Fruit fly (Drosophila melanogaster) whole organism, embryonic: ENCODE results near the gene MED15.

Source experiments
- ATbp ChIP-seq: fragments of 200-800 bp; sonication (Bioruptor generic); optimal IDR thresholded peaks from 2 replicates; lab custom pipeline; 2017; ENCODE audit warnings: missing biosample characterization, mild to moderate bottlenecking, missing genetic modification characterization, missing genetic modification reagents
- CG10209 ChIP-seq: fragments of 200-800 bp; sonication (Bioruptor generic); optimal IDR thresholded peaks from 3 replicates; lab custom pipeline; 2017; ENCODE audit warnings: missing biosample characterization, mild to moderate bottlenecking, missing genetic modification characterization, missing genetic modification reagents
- CG11696 ChIP-seq: fragments of 200-800 bp; sonication (Bioruptor generic); IDR thresholded peaks from 2 replicates; pipeline ENCODE4 v1.3.6; 2022; ENCODE audit warnings: missing biosample characterization, missing genetic modification characterization
- CG12071 ChIP-seq: fragments of 200-800 bp; sonication (Bioruptor generic); optimal IDR thresholded peaks from 3 replicates; lab custom pipeline; 2018; ENCODE audit warnings: missing biosample characterization, mild to moderate bottlenecking, missing genetic modification characterization
- CG12104 ChIP-seq: fragments of 200-800 bp; sonication (Bioruptor generic); optimal IDR thresholded peaks from 3 replicates; lab custom pipeline; 2016; ENCODE audit warnings: missing biosample characterization, missing genetic modification characterization
- CG1529 ChIP-seq: fragments of 200-800 bp; sonication (Bioruptor generic); optimal IDR thresholded peaks from 3 replicates; lab custom pipeline; 2018; ENCODE audit warnings: missing biosample characterization, missing genetic modification characterization
- CG16815 ChIP-seq: fragments of 200-800 bp; sonication (Bioruptor generic); optimal IDR thresholded peaks from 3 replicates; lab custom pipeline; 2017; ENCODE audit warnings: missing biosample characterization, mild to moderate bottlenecking, missing genetic modification characterization
- CG17385 ChIP-seq: fragments of 200-800 bp; sonication (Bioruptor generic); optimal IDR thresholded peaks from 3 replicates; lab custom pipeline; 2018; ENCODE audit warnings: missing biosample characterization, mild to moderate bottlenecking, missing genetic modification characterization
- CG2712 ChIP-seq: fragments of 200-800 bp; optimal IDR thresholded peaks from 3 replicates; lab custom pipeline; 2019; ENCODE audit warnings: missing biosample characterization, mild to moderate bottlenecking, missing genetic modification characterization, moderate library complexity
- CG2889 ChIP-seq: fragments of 200-800 bp; sonication (Bioruptor generic); IDR thresholded peaks from 3 replicates; pipeline ENCODE4 v1.3.6; 2022; ENCODE audit warnings: missing biosample characterization, missing genetic modification characterization
- CG3847 ChIP-seq: fragments of 200-800 bp; sonication (Bioruptor generic); IDR thresholded peaks from 2 replicates; pipeline ENCODE4 v1.3.6; 2022; ENCODE audit warnings: missing biosample characterization, missing genetic modification characterization
- CG42726 ChIP-seq: fragments of 200-800 bp; sonication (Bioruptor generic); IDR thresholded peaks from 2 replicates; pipeline ENCODE4 v1.3.6; 2022; ENCODE audit warnings: missing biosample characterization, missing genetic modification characterization; ENCODE audit not compliant: partially characterized antibody
- CG4424 ChIP-seq: fragments of 200-800 bp; sonication (Bioruptor generic); optimal IDR thresholded peaks from 3 replicates; lab custom pipeline; 2016; ENCODE audit warnings: missing biosample characterization, missing genetic modification characterization
- CG7556 ChIP-seq: fragments of 200-800 bp; sonication (Bioruptor generic); optimal IDR thresholded peaks from 2 replicates; lab custom pipeline; 2017; ENCODE audit warnings: missing biosample characterization, mild to moderate bottlenecking, missing genetic modification characterization
- CG7963 ChIP-seq: fragments of 200-800 bp; sonication (Bioruptor generic); IDR thresholded peaks from 3 replicates; pipeline ENCODE4 v1.3.6; 2022; ENCODE audit warnings: missing biosample characterization, missing genetic modification characterization; ENCODE audit not compliant: partially characterized antibody
- CG8290 ChIP-seq, 3 experiments: fragments of 200-800 bp; sonication (Bioruptor generic); optimal IDR thresholded peaks; 2 replicates each; lab custom pipeline; 2016 to 2019; ENCODE audit warnings: missing biosample characterization in 3 of 3, missing genetic modification characterization in 3 of 3, mild to moderate bottlenecking in 2 of 3, moderate library complexity in 1 of 3
- CG9609 ChIP-seq: fragments of 200-800 bp; sonication (Bioruptor generic); optimal IDR thresholded peaks from 3 replicates; lab custom pipeline; 2016; ENCODE audit warnings: missing biosample characterization, missing genetic modification characterization
- CTCF ChIP-seq: fragments of 200-800 bp; sonication (Bioruptor generic); optimal IDR thresholded peaks from 2 replicates; lab custom pipeline; 2017; ENCODE audit warnings: missing biosample characterization, mild to moderate bottlenecking, missing genetic modification characterization, moderate library complexity
- Eip74EF ChIP-seq, 2 experiments: fragments of 200-800 bp in 1 of 2; fragments of >200 bp in 1 of 2; sonication (Bioruptor generic) in 1 of 2; optimal IDR thresholded peaks; 2 replicates each; lab custom pipeline; 2017 to 2019; ENCODE audit warnings: missing biosample characterization in 2 of 2, missing genetic modification characterization in 2 of 2, mild to moderate bottlenecking in 1 of 2, moderate library complexity in 1 of 2
- H15 ChIP-seq: fragments of 200-800 bp; sonication (Bioruptor generic); IDR thresholded peaks from 3 replicates; pipeline ENCODE4 v1.3.6; 2022; ENCODE audit warnings: missing biosample characterization, missing genetic modification characterization
- Hmr ChIP-seq: fragments of 200-800 bp; sonication (Bioruptor generic); optimal IDR thresholded peaks from 3 replicates; lab custom pipeline; 2017; ENCODE audit warnings: mild to moderate bottlenecking, missing biosample characterization, missing genetic modification reagents, missing genetic modification characterization
- Hr39 ChIP-seq: fragments of >200 bp; optimal IDR thresholded peaks from 2 replicates; lab custom pipeline; 2017
- Med ChIP-seq: fragments of 200-800 bp; sonication (Bioruptor generic); peaks from one replicate; lab custom pipeline; 2016; ENCODE audit warnings: missing biosample characterization, missing genetic modification characterization, mild to moderate bottlenecking, inconsistent platforms, moderate library complexity
- Mes4 ChIP-seq: fragments of 200-800 bp; sonication (Bioruptor generic); optimal IDR thresholded peaks from 2 replicates; lab custom pipeline; 2016; ENCODE audit warnings: missing biosample characterization, missing genetic modification characterization
- NK7.1 ChIP-seq: fragments of 200-800 bp; sonication (Bioruptor generic); optimal IDR thresholded peaks from 3 replicates; lab custom pipeline; 2016; ENCODE audit warnings: missing biosample characterization, missing genetic modification characterization
- Neu2 ChIP-seq: fragments of 200-800 bp; sonication (Bioruptor generic); optimal IDR thresholded peaks from 3 replicates; lab custom pipeline; 2016; ENCODE audit warnings: missing biosample characterization, missing genetic modification characterization, borderline replicate concordance
- Scr ChIP-seq: fragments of 200-800 bp; sonication (Bioruptor generic); IDR thresholded peaks from 2 replicates; pipeline ENCODE4 v1.3.6; 2022; ENCODE audit warnings: missing biosample characterization, missing genetic modification characterization; ENCODE audit not compliant: partially characterized antibody
- Six4 ChIP-seq: fragments of 200-800 bp; sonication (Bioruptor generic); optimal IDR thresholded peaks from 2 replicates; lab custom pipeline; 2016; ENCODE audit warnings: missing biosample characterization, missing genetic modification characterization
- Tbp ChIP-seq: fragments of >200 bp; optimal IDR thresholded peaks from 2 replicates; lab custom pipeline; 2018; ENCODE audit warnings: missing biosample characterization, missing genetic modification characterization
- Trl ChIP-seq, 3 experiments: fragments of >200 bp in 2 of 3; fragments of 200-800 bp in 1 of 3; sonication (Bioruptor generic) in 1 of 3; optimal IDR thresholded peaks; 2 replicates in 1 of 3; 3 replicates in 2 of 3; lab custom pipeline; 2016 to 2017; ENCODE audit warnings: missing biosample characterization in 1 of 3, missing genetic modification characterization in 1 of 3
- aop ChIP-seq: fragments of 200-800 bp; sonication (Bioruptor generic); IDR thresholded peaks from 2 replicates; pipeline ENCODE4 v1.3.6; 2022; ENCODE audit warnings: missing biosample characterization, missing genetic modification characterization
- chinmo ChIP-seq: fragments of 200-800 bp; sonication (Bioruptor generic); IDR thresholded peaks from 4 replicates; pipeline ENCODE4 v1.3.6; 2022; ENCODE audit warnings: missing biosample characterization, missing genetic modification characterization; ENCODE audit not compliant: partially characterized antibody
- croc ChIP-seq: fragments of 200-800 bp; sonication (Bioruptor generic); conservative IDR thresholded peaks from 3 replicates; pipeline ENCODE4 v1.3.6; 2022; ENCODE audit warnings: missing biosample characterization, missing genetic modification characterization
- crp ChIP-seq, 2 experiments: fragments of 200-800 bp; sonication (Bioruptor generic); optimal IDR thresholded peaks; 2 replicates in 1 of 2; 3 replicates in 1 of 2; lab custom pipeline; 2017; ENCODE audit warnings: missing biosample characterization in 2 of 2, missing genetic modification characterization in 2 of 2, mild to moderate bottlenecking in 1 of 2, moderate library complexity in 1 of 2
- cwo ChIP-seq: fragments of 200-800 bp; sonication (Bioruptor generic); optimal IDR thresholded peaks from 3 replicates; lab custom pipeline; 2017; ENCODE audit warnings: missing biosample characterization, missing genetic modification characterization, mild to moderate bottlenecking, moderate library complexity, missing genetic modification reagents
- danr ChIP-seq: fragments of 200-800 bp; sonication (Bioruptor generic); IDR thresholded peaks from 2 replicates; pipeline ENCODE4 v1.3.6; 2022; ENCODE audit warnings: missing biosample characterization, missing genetic modification characterization
- en ChIP-seq: fragments of 200-800 bp; sonication (Bioruptor generic); optimal IDR thresholded peaks from 2 replicates; lab custom pipeline; 2016; ENCODE audit warnings: missing biosample characterization, missing genetic modification characterization
- gfzf ChIP-seq: fragments of 200-800 bp; sonication (Bioruptor generic); optimal IDR thresholded peaks from 2 replicates; lab custom pipeline; 2016; ENCODE audit warnings: missing biosample characterization, mild to moderate bottlenecking, missing genetic modification characterization, moderate library complexity
- kni ChIP-seq: fragments of 200-800 bp; sonication (Bioruptor generic); optimal IDR thresholded peaks from 3 replicates; lab custom pipeline; 2017; ENCODE audit warnings: mild to moderate bottlenecking, missing biosample characterization, missing genetic modification reagents, missing genetic modification characterization
- nerfin-1 ChIP-seq: fragments of 200-800 bp; sonication (Bioruptor generic); optimal IDR thresholded peaks from 3 replicates; lab custom pipeline; 2019; ENCODE audit warnings: missing biosample characterization, mild to moderate bottlenecking, missing genetic modification characterization, moderate library complexity
- sima ChIP-seq: fragments of 200-800 bp; sonication (Bioruptor generic); optimal IDR thresholded peaks from 2 replicates; lab custom pipeline; 2016; ENCODE audit warnings: missing biosample characterization, missing genetic modification characterization
- sna ChIP-seq: fragments of 200-800 bp; sonication (Bioruptor generic); IDR thresholded peaks from 2 replicates; pipeline ENCODE4 v1.3.6; 2022; ENCODE audit warnings: missing biosample characterization, missing genetic modification characterization; ENCODE audit not compliant: partially characterized antibody
- so ChIP-seq: fragments of 200-800 bp; sonication (Bioruptor generic); IDR thresholded peaks from 3 replicates; pipeline ENCODE4 v1.3.6; 2022; ENCODE audit warnings: missing biosample characterization, missing genetic modification characterization
- sr ChIP-seq: fragments of 200-800 bp; sonication (Bioruptor generic); IDR thresholded peaks from 3 replicates; pipeline ENCODE4 v1.3.6; 2022; ENCODE audit warnings: missing biosample characterization, missing genetic modification characterization
- tio ChIP-seq: fragments of 200-800 bp; sonication (Bioruptor generic); optimal IDR thresholded peaks from 2 replicates; lab custom pipeline; 2017; ENCODE audit warnings: missing biosample characterization, missing genetic modification characterization, inconsistent platforms
- unpg ChIP-seq: fragments of 200-800 bp; sonication (Bioruptor generic); optimal IDR thresholded peaks from 3 replicates; lab custom pipeline; 2018; ENCODE audit warnings: missing biosample characterization, mild to moderate bottlenecking, missing genetic modification characterization, moderate library complexity
- vnd ChIP-seq: fragments of 200-800 bp; sonication (Bioruptor generic); IDR thresholded peaks from 3 replicates; pipeline ENCODE4 v1.3.6; 2022; ENCODE audit warnings: missing biosample characterization, missing genetic modification characterization; ENCODE audit not compliant: partially characterized antibody

MED15 gene

dm6 chr2L:430820-431628 is 41.8 kb upstream of the MED15 start, which contains the start of gene ex (continued):
- TF ChIP-seq Trl (optimal IDR thresholded peaks at IDR 0.05; lab: Kevin White, UChicago), result peak; percentile 50 to 56
- peak; percentile 23 for TF ChIP-seq Trl (GFP tag; optimal IDR thresholded peaks at IDR 0.05; lab: Kevin White, UChicago)
- TF ChIP-seq unpg (GFP tag; lab: Kevin White, UChicago), result peak; percentile 69
- TF ChIP-seq ATbp (GFP tag; lab: Kevin White, UChicago), result peak; percentile 90
- no peak for TF ChIP-seq CG16815 (GFP tag; lab: Kevin White, UChicago)
- no peak for TF ChIP-seq gfzf
- TF ChIP-seq NK7.1 (GFP tag; lab: Kevin White, UChicago), result peak; percentile 13
- TF ChIP-seq CG7556 (GFP tag; lab: Kevin White, UChicago), result peak; percentile 33
- peak; percentile 53; the same call in 1 of the 4 replicates for TF ChIP-seq chinmo
- no peak for TF ChIP-seq Scr (GFP tag; lab: Robert Waterston, UW)
- TF ChIP-seq CG42726 (GFP tag; lab: Robert Waterston, UW), result peak; percentile 38; the same call in 1 of the 2 replicates
- no peak; the same call in 1 of the 2 replicates for TF ChIP-seq danr
- no peak for TF ChIP-seq CG9609 (GFP tag; lab: Kevin White, UChicago)
- peak; percentile 73; the same call in 2 of the 3 replicates for TF ChIP-seq so (GFP tag; lab: Robert Waterston, UW)
- no peak for TF ChIP-seq aop (GFP tag; lab: Robert Waterston, UW)
- TF ChIP-seq tio (GFP tag; lab: Kevin White, UChicago), result no peak
- peak; percentile 50 for TF ChIP-seq CG2712 (tag; lab: Kevin White, UChicago)
- no peak for TF ChIP-seq Tbp (GFP tag; lab: Kevin White, UChicago)
- peak; percentile 91 for TF ChIP-seq Med (GFP tag; lab: Kevin White, UChicago)
- TF ChIP-seq H15 (GFP tag; lab: Robert Waterston, UW), result no peak
- TF ChIP-seq nerfin-1 (tag; lab: Kevin White, UChicago), result peak; percentile 75
- peak; percentile 17 for TF ChIP-seq CG8290 (GFP tag; optimal IDR thresholded peaks at IDR 0.05; lab: Kevin White, UChicago)
- peak in 1 of 2 experiments; percentile 57 for TF ChIP-seq CG8290 (tag; optimal IDR thresholded peaks at IDR 0.05; lab: Kevin White, UChicago)
- no peak for TF ChIP-seq vnd (GFP tag; lab: Robert Waterston, UW)
- peak; percentile 62 for TF ChIP-seq CG1529 (GFP tag; lab: Kevin White, UChicago)
- TF ChIP-seq Mes4 (GFP tag; lab: Kevin White, UChicago), result peak; percentile 31
- TF ChIP-seq CG12071 (GFP tag; lab: Kevin White, UChicago), result peak; percentile 87
- TF ChIP-seq Eip74EF (GFP tag; optimal IDR thresholded peaks at IDR 0.05; lab: Kevin White, UChicago), result peak in 1 of 2 experiments; percentile 37
- TF ChIP-seq CG4424, result no peak
- TF ChIP-seq kni (GFP tag; lab: Kevin White, UChicago), result peak; percentile 76
- peak; percentile 7 for TF ChIP-seq en (GFP tag; lab: Kevin White, UChicago)
- peak; percentile 52 for TF ChIP-seq CG17385 (GFP tag; lab: Kevin White, UChicago)
- TF ChIP-seq Neu2, result no peak
- peak; percentile 40 for TF ChIP-seq cwo (GFP tag; lab: Kevin White, UChicago)
- no peak for TF ChIP-seq sima (GFP tag; lab: Kevin White, UChicago)
- no peak for TF ChIP-seq sna
- no peak for TF ChIP-seq CG2889
- no peak for TF ChIP-seq croc (GFP tag; lab: Robert Waterston, UW)
- TF ChIP-seq CG12104 (GFP tag; lab: Kevin White, UChicago), result peak; percentile 55
- TF ChIP-seq CTCF, result peak; percentile 3
- no peak for TF ChIP-seq crp (GFP tag; optimal IDR thresholded peaks at IDR 0.05; lab: Kevin White, UChicago)
- TF ChIP-seq CG7963, result 0 out of 3 replicates have a peak, but pooled peaks have one; percentile 26
- no peak for TF ChIP-seq Six4 (GFP tag; lab: Kevin White, UChicago)
- TF ChIP-seq sr (GFP tag; lab: Robert Waterston, UW), result 0 out of 3 replicates have a peak, but pooled peaks have one; percentile 21
- TF ChIP-seq Hmr (GFP tag; lab: Kevin White, UChicago), result peak; percentile 85
- no peak for TF ChIP-seq CG3847 (GFP tag; lab: Robert Waterston, UW)
- peak; percentile 56 for TF ChIP-seq CG10209
- TF ChIP-seq Hr39, result no peak
- TF ChIP-seq CG11696 (GFP tag; lab: Robert Waterston, UW), result peak; percentile 17; the same call in 1 of the 2 replicates
